Worm (Caenorhabditis elegans) whole organism, late embryonic: Measurements from ENCODE around the gene fbxb-52.

Source experiments
- ama-1 ChIP-seq: fragments of 150-350 bp; optimal IDR thresholded peaks from 2 replicates; lab custom pipeline; 2014
- ceh-24 ChIP-seq: sonication (generic microtip); optimal IDR thresholded peaks from 2 replicates; lab custom pipeline; 2016; ENCODE audit warnings: mild to moderate bottlenecking, missing genetic modification characterization, missing compliant biosample characterization
- ceh-34 ChIP-seq: sonication (generic microtip); optimal IDR thresholded peaks from 2 replicates; lab custom pipeline; 2016; ENCODE audit warnings: mild to moderate bottlenecking, missing genetic modification characterization, missing compliant biosample characterization
- elt-4 ChIP-seq: sonication (generic microtip); optimal IDR thresholded peaks from 2 replicates; lab custom pipeline; 2016; ENCODE audit warnings: missing genetic modification characterization, missing compliant biosample characterization
- ets-4 ChIP-seq: sonication (generic microtip); optimal IDR thresholded peaks from 2 replicates; lab custom pipeline; 2016; ENCODE audit warnings: missing genetic modification characterization, missing compliant biosample characterization
- hlh-30 ChIP-seq: sonication (generic microtip); optimal IDR thresholded peaks from 2 replicates; lab custom pipeline; 2017; ENCODE audit warnings: antibody characterized with exemption, missing genetic modification characterization, missing compliant biosample characterization; ENCODE audit not compliant: insufficient read depth
- madf-2 ChIP-seq: sonication (generic microtip); optimal IDR thresholded peaks from 2 replicates; lab custom pipeline; 2017; ENCODE audit warnings: missing genetic modification characterization, missing compliant biosample characterization
- nfya-1 ChIP-seq: sonication (generic microtip); optimal IDR thresholded peaks from 2 replicates; lab custom pipeline; 2017; ENCODE audit warnings: missing genetic modification characterization, mild to moderate bottlenecking, missing compliant biosample characterization, antibody characterized with exemption, moderate library complexity
- pha-4 ChIP-seq: fragments of 150-350 bp; optimal IDR thresholded peaks from 2 replicates; lab custom pipeline; 2018; ENCODE audit warnings: missing biosample characterization, missing genetic modification reagents, missing genetic modification characterization
- sox-4 ChIP-seq: sonication (generic microtip); optimal IDR thresholded peaks from 2 replicates; lab custom pipeline; 2017; ENCODE audit warnings: mild to moderate bottlenecking, missing genetic modification characterization, inconsistent platforms, missing compliant biosample characterization
- ttx-3 ChIP-seq: sonication (generic microtip); optimal IDR thresholded peaks from 2 replicates; lab custom pipeline; 2016; ENCODE audit warnings: missing genetic modification reagents, missing genetic modification characterization, missing compliant biosample characterization

- TF ChIP-seq pha-4 (tag; lab: Kevin White, UChicago) (no peak), ceh-34 (tag; lab: Kevin White, UChicago) (no peak), elt-4 (tag; lab: Kevin White, UChicago) (no peak), nfya-1 (tag; lab: Kevin White, UChicago) (no peak), ama-1 (no peak), hlh-30 (tag; lab: Kevin White, UChicago) (no peak), ttx-3 (no peak), madf-2 (tag; lab: Kevin White, UChicago) (no peak), sox-4 (tag; lab: Kevin White, UChicago) (no peak), ets-4 (tag; lab: Kevin White, UChicago) (no peak), ceh-24 (no peak)
These were observed 11.8 kb downstream of the fbxb-52 start, which contains the start of gene fbxb-44 for ce11 chrII:1538589-1538988.
